Fruit fly (Drosophila melanogaster) whole organism, prepupa: ENCODE measurements around the gene Lsp1gamma.

Experiments used
- Blimp-1 ChIP-seq: fragments of 200-800 bp; sonication (Bioruptor generic); optimal IDR thresholded peaks from 3 replicates; lab custom pipeline; 2017; ENCODE audit warnings: missing biosample characterization, missing genetic modification characterization, mild to moderate bottlenecking, moderate library complexity, missing genetic modification reagents
- CG10669 ChIP-seq: fragments of 200-800 bp; sonication (Bioruptor generic); optimal IDR thresholded peaks from 3 replicates; lab custom pipeline; 2018; ENCODE audit warnings: missing biosample characterization, mild to moderate bottlenecking, missing genetic modification characterization, moderate library complexity
- CG11762 ChIP-seq: fragments of 200-800 bp; sonication (Bioruptor generic); optimal IDR thresholded peaks from 3 replicates; lab custom pipeline; 2016; ENCODE audit warnings: missing biosample characterization, missing genetic modification characterization; ENCODE audit not compliant: insufficient read depth
- CG11902 ChIP-seq: fragments of 200-800 bp; sonication (Bioruptor generic); optimal IDR thresholded peaks from 3 replicates; lab custom pipeline; 2016; ENCODE audit warnings: missing biosample characterization, missing genetic modification characterization
- CG1621 ChIP-seq: fragments of 200-800 bp; sonication (Bioruptor generic); optimal IDR thresholded peaks from 3 replicates; lab custom pipeline; 2018; ENCODE audit warnings: missing biosample characterization, mild to moderate bottlenecking, missing genetic modification characterization
- CG16779 ChIP-seq: fragments of 200-800 bp; sonication (Bioruptor generic); optimal IDR thresholded peaks from 3 replicates; lab custom pipeline; 2017; ENCODE audit warnings: missing biosample characterization, mild to moderate bottlenecking, missing genetic modification characterization
- CG3032 ChIP-seq: fragments of 200-800 bp; optimal IDR thresholded peaks from 2 replicates; lab custom pipeline; 2019; ENCODE audit warnings: missing biosample characterization, mild to moderate bottlenecking, missing genetic modification characterization, moderate library complexity
- CG31627 ChIP-seq: fragments of 200-800 bp; sonication (Bioruptor generic); optimal IDR thresholded peaks from 3 replicates; lab custom pipeline; 2016; ENCODE audit warnings: missing biosample characterization, missing genetic modification characterization
- CG32006 ChIP-seq: fragments of 200-800 bp; sonication (Bioruptor generic); optimal IDR thresholded peaks from 3 replicates; lab custom pipeline; 2017; ENCODE audit warnings: missing biosample characterization, mild to moderate bottlenecking, missing genetic modification characterization
- CG6163 ChIP-seq: fragments of 200-800 bp; sonication (Bioruptor generic); IDR thresholded peaks from 3 replicates; pipeline ENCODE4 v1.3.6; 2022; ENCODE audit warnings: missing biosample characterization, missing genetic modification characterization
- CG6276 ChIP-seq: fragments of 200-800 bp; sonication (Bioruptor generic); optimal IDR thresholded peaks from 2 replicates; lab custom pipeline; 2017; ENCODE audit warnings: missing biosample characterization, mild to moderate bottlenecking, missing genetic modification characterization
- CG6792 ChIP-seq: fragments of 200-800 bp; sonication (Bioruptor generic); optimal IDR thresholded peaks from 3 replicates; lab custom pipeline; 2016; ENCODE audit warnings: missing biosample characterization, missing genetic modification characterization
- CG6854 ChIP-seq: fragments of 200-800 bp; sonication (Bioruptor generic); optimal IDR thresholded peaks from 2 replicates; lab custom pipeline; 2017; ENCODE audit warnings: missing biosample characterization, mild to moderate bottlenecking, missing genetic modification characterization
- CG7368 ChIP-seq: fragments of 200-800 bp; sonication (Bioruptor generic); optimal IDR thresholded peaks from 3 replicates; lab custom pipeline; 2016; ENCODE audit warnings: missing biosample characterization, missing genetic modification characterization
- CG8119 ChIP-seq: fragments of 200-800 bp; sonication (Bioruptor generic); IDR thresholded peaks from 3 replicates; pipeline ENCODE4 v1.3.6; 2022; ENCODE audit warnings: missing biosample characterization, missing genetic modification characterization
- CG8319 ChIP-seq: fragments of 200-800 bp; sonication (Bioruptor generic); optimal IDR thresholded peaks from 3 replicates; lab custom pipeline; 2016; ENCODE audit warnings: missing biosample characterization, missing genetic modification characterization
- CG8632 ChIP-seq: fragments of 200-800 bp; sonication (Bioruptor generic); optimal IDR thresholded peaks from 3 replicates; lab custom pipeline; 2016; ENCODE audit warnings: missing biosample characterization, missing genetic modification characterization
- CG9139 ChIP-seq: fragments of 200-800 bp; sonication (Bioruptor generic); optimal IDR thresholded peaks from 3 replicates; lab custom pipeline; 2017; ENCODE audit warnings: missing biosample characterization, mild to moderate bottlenecking, missing genetic modification characterization
- Eip75B ChIP-seq: fragments of 200-800 bp; sonication (Bioruptor generic); optimal IDR thresholded peaks from 3 replicates; lab custom pipeline; 2016; ENCODE audit warnings: missing biosample characterization, missing genetic modification characterization
- Eip78C ChIP-seq: fragments of 200-800 bp; sonication (Bioruptor generic); peaks from one replicate; lab custom pipeline; 2016; ENCODE audit warnings: missing biosample characterization, missing genetic modification characterization
- Eip93F ChIP-seq: fragments of 200-800 bp; sonication (Bioruptor generic); optimal IDR thresholded peaks from 2 replicates; lab custom pipeline; 2016; ENCODE audit warnings: missing biosample characterization, mild to moderate bottlenecking, missing genetic modification characterization
- Hr38 ChIP-seq: sonication (Bioruptor generic); optimal IDR thresholded peaks from 2 replicates; lab custom pipeline; 2016; ENCODE audit warnings: missing biosample characterization, missing genetic modification characterization
- Hr39 ChIP-seq: fragments of 200-800 bp; sonication (Bioruptor generic); optimal IDR thresholded peaks from 2 replicates; lab custom pipeline; 2016; ENCODE audit warnings: missing biosample characterization, missing genetic modification characterization
- Lpt ChIP-seq: fragments of 200-800 bp; sonication (Bioruptor generic); optimal IDR thresholded peaks from 3 replicates; lab custom pipeline; 2016; ENCODE audit warnings: missing biosample characterization, missing genetic modification characterization
- OdsH ChIP-seq: fragments of 200-800 bp; sonication (Bioruptor generic); optimal IDR thresholded peaks from 3 replicates; lab custom pipeline; 2016; ENCODE audit warnings: missing biosample characterization, missing genetic modification characterization
- Smox ChIP-seq: fragments of 200-800 bp; sonication (Bioruptor generic); optimal IDR thresholded peaks from 3 replicates; lab custom pipeline; 2016; ENCODE audit warnings: missing biosample characterization, missing genetic modification characterization
- Sox102F ChIP-seq: fragments of 200-800 bp; sonication (Bioruptor generic); optimal IDR thresholded peaks from 2 replicates; lab custom pipeline; 2016; ENCODE audit warnings: missing biosample characterization, mild to moderate bottlenecking, missing genetic modification characterization
- Sox14 ChIP-seq: fragments of 200-800 bp; sonication (Bioruptor generic); optimal IDR thresholded peaks from 3 replicates; lab custom pipeline; 2016; ENCODE audit warnings: missing biosample characterization, missing genetic modification characterization
- Sox15 ChIP-seq: fragments of 200-800 bp; sonication (Bioruptor generic); optimal IDR thresholded peaks from 3 replicates; lab custom pipeline; 2016; ENCODE audit warnings: missing biosample characterization, missing genetic modification characterization
- dsx ChIP-seq: fragments of 200-800 bp; optimal IDR thresholded peaks from 3 replicates; lab custom pipeline; 2019; ENCODE audit warnings: missing biosample characterization, mild to moderate bottlenecking, missing genetic modification characterization, moderate library complexity; ENCODE audit not compliant: poor library complexity, severe bottlenecking
- fd59A ChIP-seq: fragments of 200-800 bp; sonication (Bioruptor generic); optimal IDR thresholded peaks from 2 replicates; lab custom pipeline; 2017; ENCODE audit warnings: missing biosample characterization, mild to moderate bottlenecking, missing genetic modification characterization, missing genetic modification reagents
- lz ChIP-seq: fragments of 200-800 bp; sonication (Bioruptor generic); optimal IDR thresholded peaks from 3 replicates; lab custom pipeline; 2016; ENCODE audit warnings: missing biosample characterization, missing genetic modification characterization
- net ChIP-seq: fragments of 200-800 bp; sonication (Bioruptor generic); optimal IDR thresholded peaks from 3 replicates; lab custom pipeline; 2016; ENCODE audit warnings: missing biosample characterization, missing genetic modification characterization
- pdm3 ChIP-seq: fragments of 200-800 bp; sonication (Bioruptor generic); optimal IDR thresholded peaks from 3 replicates; lab custom pipeline; 2016; ENCODE audit warnings: missing biosample characterization, missing genetic modification characterization
- salr ChIP-seq, 2 experiments: fragments of 200-800 bp; sonication (Bioruptor generic); optimal IDR thresholded peaks; 3 replicates each; lab custom pipeline; 2016 to 2018; ENCODE audit warnings: missing biosample characterization in 2 of 2, missing genetic modification characterization in 2 of 2, mild to moderate bottlenecking in 1 of 2
- spab ChIP-seq: fragments of 200-800 bp; sonication (Bioruptor generic); optimal IDR thresholded peaks from 2 replicates; lab custom pipeline; 2017; ENCODE audit warnings: missing biosample characterization, mild to moderate bottlenecking, missing genetic modification characterization, missing genetic modification reagents
- ss ChIP-seq, 2 experiments: fragments of 200-800 bp; sonication (Bioruptor generic); optimal IDR thresholded peaks; 2 replicates in 1 of 2; 3 replicates in 1 of 2; lab custom pipeline; 2017 to 2018; ENCODE audit warnings: mild to moderate bottlenecking in 2 of 2, missing biosample characterization in 2 of 2, missing genetic modification characterization in 2 of 2, moderate library complexity in 1 of 2
- svp ChIP-seq: fragments of 200-800 bp; sonication (Bioruptor generic); peaks from one replicate; lab custom pipeline; 2016; ENCODE audit warnings: missing biosample characterization, missing genetic modification characterization
- vri ChIP-seq: fragments of 200-800 bp; sonication (Bioruptor generic); optimal IDR thresholded peaks from 3 replicates; lab custom pipeline; 2016; ENCODE audit warnings: missing biosample characterization, mild to moderate bottlenecking, missing genetic modification characterization

Gene Lsp1gamma

dm6 chr3L:54651-55050, 11.6 kb upstream of the Lsp1gamma start, which contains the start of gene CG43149:
Gene CG43149 (minus strand): TSS chr3L:54751.
- TF ChIP-seq CG16779 (tag; lab: Kevin White, UChicago) (no peak), CG8632 (GFP tag; lab: Kevin White, UChicago) (no peak), svp (GFP tag; lab: Kevin White, UChicago) (no peak), Sox15 (GFP tag; lab: Kevin White, UChicago) (no peak), Eip93F (GFP tag; lab: Kevin White, UChicago) (no peak), CG8119 (GFP tag; lab: Robert Waterston, UW) (no peak), Sox14 (GFP tag; lab: Kevin White, UChicago) (no peak), pdm3 (GFP tag; lab: Kevin White, UChicago) (no peak), lz (no peak)
- TF ChIP-seq, all 60 proteins: peak for 0

- TF ChIP-seq OdsH (GFP tag; lab: Kevin White, UChicago), result no peak
- no peak for TF ChIP-seq CG11902 (GFP tag; lab: Kevin White, UChicago)
Measured at dm6 chr3L:56532-56931, 9.7 kb upstream of the Lsp1gamma start.

DNA sequence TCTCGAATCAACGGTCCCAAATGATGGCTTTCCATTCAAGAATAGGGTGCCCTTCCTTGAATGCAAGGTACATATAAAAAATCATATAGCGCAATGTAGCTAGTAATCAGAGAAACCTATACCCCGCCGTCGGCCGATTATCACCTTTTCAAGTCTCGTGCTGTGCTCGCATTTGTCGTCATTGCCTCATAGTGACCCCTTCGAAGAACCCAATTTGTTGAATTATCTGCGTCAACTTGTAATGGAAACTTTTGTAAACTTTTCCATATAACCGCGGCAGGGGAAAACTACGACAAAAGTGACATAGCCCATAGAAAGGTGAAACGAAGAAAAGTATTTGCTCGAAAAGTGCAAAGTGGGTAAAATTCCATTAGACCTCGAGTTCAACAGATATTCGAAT, 8.6 kb upstream of the Lsp1gamma start:
- TF ChIP-seq Eip78C (GFP tag; lab: Kevin White, UChicago) (no peak), CG6792 (GFP tag; lab: Kevin White, UChicago) (no peak), dsx (GFP tag; lab: Kevin White, UChicago) (no peak), CG7368 (no peak), Hr39 (GFP tag; lab: Kevin White, UChicago) (no peak), CG9139 (GFP tag; lab: Kevin White, UChicago) (no peak), CG32006 (no peak), pdm3 (GFP tag; lab: Kevin White, UChicago) (no peak), Sox102F (GFP tag; lab: Kevin White, UChicago) (no peak)

DNA sequence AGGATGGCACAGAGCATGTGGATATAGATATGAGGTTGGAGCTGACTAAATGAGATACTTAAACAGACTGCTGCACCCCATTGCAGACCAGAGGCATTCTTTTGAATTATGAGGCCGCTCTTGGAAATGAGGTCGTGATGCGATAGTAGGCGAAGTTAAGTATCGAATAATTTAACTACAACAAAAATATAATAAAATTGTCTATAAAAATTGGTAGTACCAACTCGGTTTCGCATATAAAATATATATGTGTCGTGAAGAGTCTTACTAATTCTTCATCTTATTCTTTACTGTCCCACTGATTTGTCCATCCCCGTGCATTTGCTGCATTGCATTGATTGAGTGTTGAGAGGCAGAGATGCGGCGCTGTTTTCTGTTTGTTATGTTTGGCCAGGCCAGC, 6.2 kb upstream of the Lsp1gamma start:
- peak; percentile 73 for TF ChIP-seq Eip78C (GFP tag; lab: Kevin White, UChicago)
- TF ChIP-seq Lpt (GFP tag; lab: Kevin White, UChicago), result no peak
- TF ChIP-seq svp (GFP tag; lab: Kevin White, UChicago), result peak; percentile 54
- peak; percentile 16 for TF ChIP-seq dsx (GFP tag; lab: Kevin White, UChicago)
- TF ChIP-seq Eip93F (GFP tag; lab: Kevin White, UChicago), result no peak
- peak; percentile 6 for TF ChIP-seq CG3032 (tag; lab: Kevin White, UChicago)
- TF ChIP-seq CG6163 (GFP tag; lab: Robert Waterston, UW), result 0 out of 3 replicates have a peak, but pooled peaks have one; percentile 25

DNA sequence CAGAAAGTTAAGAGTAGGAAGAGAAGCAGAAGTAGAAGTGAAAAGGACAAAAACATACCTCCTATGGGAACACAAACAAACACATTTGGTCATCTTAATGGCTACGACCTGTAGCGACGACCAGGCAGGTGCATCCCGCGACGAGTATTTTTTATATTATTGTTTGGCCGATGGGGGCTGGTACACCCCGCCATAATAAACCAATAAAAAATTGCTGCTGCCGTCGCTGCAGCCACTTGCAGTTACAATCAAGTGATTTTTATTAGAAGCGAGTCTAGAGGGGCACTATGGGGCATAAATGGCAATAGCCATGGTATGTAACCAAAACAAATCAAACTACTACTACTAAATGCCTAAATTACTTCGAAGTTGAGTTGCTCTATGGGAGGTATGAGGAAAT, 5.7 kb upstream of the Lsp1gamma start:
- TF ChIP-seq spab (GFP tag; lab: Kevin White, UChicago) (no peak), OdsH (GFP tag; lab: Kevin White, UChicago) (no peak), CG11902 (GFP tag; lab: Kevin White, UChicago) (no peak), CG10669 (GFP tag; lab: Kevin White, UChicago) (no peak), salr (GFP tag; optimal IDR thresholded peaks at IDR 0.05; lab: Kevin White, UChicago) (no peak), CG31627 (GFP tag; lab: Kevin White, UChicago) (no peak), Sox15 (GFP tag; lab: Kevin White, UChicago) (no peak), Smox (GFP tag; lab: Kevin White, UChicago) (no peak), Sox14 (GFP tag; lab: Kevin White, UChicago) (no peak), CG6276 (GFP tag; lab: Kevin White, UChicago) (no peak)

- TF ChIP-seq CG6854 (peak; percentile 28), fd59A (GFP tag; lab: Kevin White, UChicago) (peak; percentile 14), CG11902 (GFP tag; lab: Kevin White, UChicago) (no peak), Blimp-1 (no peak), Eip75B (peak; percentile 17), net (no peak), CG1621 (peak; percentile 37), CG16779 (tag; lab: Kevin White, UChicago) (peak; percentile 3), CG8632 (GFP tag; lab: Kevin White, UChicago) (no peak), svp (GFP tag; lab: Kevin White, UChicago) (peak; percentile 48), vri (peak; percentile 2), CG8319 (GFP tag; lab: Kevin White, UChicago) (no peak), ss (GFP tag; optimal IDR thresholded peaks at IDR 0.05; lab: Kevin White, UChicago) (peak; percentile 63 to 78), CG31627 (GFP tag; lab: Kevin White, UChicago) (no peak), CG11762 (GFP tag; lab: Kevin White, UChicago) (no peak), Eip93F (GFP tag; lab: Kevin White, UChicago) (no peak), CG7368 (no peak), CG3032 (tag; lab: Kevin White, UChicago) (peak; percentile 28), dsx (GFP tag; lab: Kevin White, UChicago) (peak; percentile 73), Hr38 (GFP tag; lab: Kevin White, UChicago) (no peak), salr (GFP tag; optimal IDR thresholded peaks at IDR 0.05; lab: Kevin White, UChicago) (peak in 1 of 2 experiments; percentile 25)
Measured at dm6 chr3L:69310-69709, 3.1 kb downstream of the Lsp1gamma start.
